Worm (Caenorhabditis elegans) whole organism, midembryonic: Measurements from ENCODE around the gene ifbp-1.

Experiments
- flt-1 ChIP-seq: fragments of 200-800 bp; sonication (Bioruptor generic); IDR thresholded peaks from 2 replicates; pipeline ENCODE4 v1.3.6; 2022; ENCODE audit warnings: missing genetic modification characterization, missing compliant biosample characterization
- klf-2 ChIP-seq: fragments of 200-800 bp; sonication (Bioruptor generic); conservative IDR thresholded peaks from 2 replicates; pipeline ENCODE4 v1.3.6; 2022; ENCODE audit warnings: missing genetic modification reagents, missing genetic modification characterization, missing compliant biosample characterization
- med-1 ChIP-seq: sonication (generic microtip); optimal IDR thresholded peaks from 2 replicates; lab custom pipeline; 2017; ENCODE audit warnings: missing genetic modification characterization, mild to moderate bottlenecking, missing compliant biosample characterization, antibody characterized with exemption, missing genetic modification reagents; ENCODE audit not compliant: insufficient read depth
- ref-1 ChIP-seq: fragments of 200-800 bp; sonication (Bioruptor generic); conservative IDR thresholded peaks from 2 replicates; pipeline ENCODE4 v1.3.6; 2022; ENCODE audit warnings: missing genetic modification reagents, missing genetic modification characterization, missing compliant biosample characterization
- ztf-23 ChIP-seq: fragments of 200-800 bp; sonication (Bioruptor generic); IDR thresholded peaks from 2 replicates; pipeline ENCODE4 v1.3.6; 2022; ENCODE audit warnings: missing genetic modification reagents, missing genetic modification characterization, missing compliant biosample characterization
- ztf-29 ChIP-seq: fragments of 200-800 bp; sonication (Bioruptor generic); IDR thresholded peaks from 2 replicates; pipeline ENCODE4 v1.3.6; 2022; ENCODE audit warnings: missing genetic modification reagents, missing genetic modification characterization, missing compliant biosample characterization

DNA sequence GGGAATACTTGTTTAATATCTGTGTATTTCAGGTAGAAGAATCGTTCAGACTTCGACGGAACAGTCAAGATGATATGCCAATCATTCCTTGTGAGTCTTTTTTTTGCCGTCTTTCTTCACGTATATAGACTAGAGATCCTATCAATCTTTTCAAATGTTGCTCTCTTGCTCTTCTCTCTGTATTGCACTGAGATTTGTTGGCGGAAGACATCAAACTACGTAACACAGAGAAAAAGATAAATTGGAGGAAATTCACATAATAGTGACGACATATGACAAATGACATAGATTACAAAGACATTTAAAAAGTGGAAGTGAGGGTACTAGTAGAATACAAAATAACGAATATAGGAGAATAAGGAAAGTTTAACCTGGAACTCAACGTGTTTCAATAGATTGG is 28.3 kb downstream of the ifbp-1 start:
- TF ChIP-seq flt-1 (GFP tag; lab: Robert Waterston, UW) (no peak), ztf-29 (GFP tag; lab: Robert Waterston, UW) (no peak), ztf-23 (no peak), med-1 (GFP tag; lab: Kevin White, UChicago) (no peak), ref-1 (GFP tag; lab: Robert Waterston, UW) (no peak), klf-2 (GFP tag; lab: Robert Waterston, UW) (no peak)
